Worm (Caenorhabditis elegans) whole organism, L2 larva: ENCODE measurements around the gene bcl-11.

ENCODE experiments used
- C34F6.9 ChIP-seq: fragments of 150-350 bp; optimal IDR thresholded peaks from 2 replicates; lab custom pipeline; 2014; ENCODE audit warnings: missing biosample characterization, missing genetic modification characterization
- F13H6.1 ChIP-seq: sonication (generic microtip); optimal IDR thresholded peaks from 2 replicates; lab custom pipeline; 2016; ENCODE audit warnings: missing genetic modification characterization, missing compliant biosample characterization
- R02D3.7 ChIP-seq: fragments of 150-350 bp; optimal IDR thresholded peaks from 2 replicates; lab custom pipeline; 2014; ENCODE audit warnings: missing biosample characterization, missing genetic modification characterization
- Y55F3AM.14 ChIP-seq: fragments of 200-800 bp; sonication (Bioruptor generic); optimal IDR thresholded peaks from 2 replicates; lab custom pipeline; 2018; ENCODE audit warnings: mild to moderate bottlenecking, missing genetic modification characterization, missing compliant biosample characterization
- ZK546.5 ChIP-seq: sonication (generic microtip); optimal IDR thresholded peaks from 2 replicates; lab custom pipeline; 2017; ENCODE audit warnings: missing biosample characterization, missing genetic modification characterization
- alr-1 ChIP-seq: fragments of 150-350 bp; optimal IDR thresholded peaks from 2 replicates; lab custom pipeline; 2014; ENCODE audit warnings: missing biosample characterization, missing genetic modification characterization
- aly-2 ChIP-seq: fragments of 150-350 bp; optimal IDR thresholded peaks from 2 replicates; lab custom pipeline; 2014; ENCODE audit warnings: missing biosample characterization, missing genetic modification characterization
- ama-1 ChIP-seq: fragments of 150-350 bp; optimal IDR thresholded peaks from 2 replicates; lab custom pipeline; 2018; ENCODE audit warnings: inconsistent platforms
- blmp-1 ChIP-seq: sonication (generic microtip); optimal IDR thresholded peaks from 2 replicates; lab custom pipeline; 2017; ENCODE audit warnings: missing genetic modification characterization, mild to moderate bottlenecking, missing compliant biosample characterization, antibody characterized with exemption, moderate library complexity; ENCODE audit not compliant: insufficient read depth
- ceh-16 ChIP-seq: fragments of 150-350 bp; optimal IDR thresholded peaks from 2 replicates; lab custom pipeline; 2014; ENCODE audit warnings: missing biosample characterization, missing genetic modification characterization
- ceh-82 ChIP-seq: fragments of 150-350 bp; optimal IDR thresholded peaks from 2 replicates; lab custom pipeline; 2014; ENCODE audit warnings: missing biosample characterization, missing genetic modification characterization
- crh-2 ChIP-seq: sonication (generic microtip); optimal IDR thresholded peaks from 2 replicates; lab custom pipeline; 2017; ENCODE audit warnings: missing biosample characterization, missing genetic modification characterization
- dmd-4 ChIP-seq: sonication (generic microtip); optimal IDR thresholded peaks from 2 replicates; lab custom pipeline; 2017; ENCODE audit warnings: missing biosample characterization, missing genetic modification characterization
- egl-27 ChIP-seq: sonication (generic microtip); optimal IDR thresholded peaks from 3 replicates; lab custom pipeline; 2017; ENCODE audit warnings: missing biosample characterization, missing genetic modification reagents, missing genetic modification characterization
- elt-1 ChIP-seq: fragments of 150-350 bp; optimal IDR thresholded peaks from 2 replicates; lab custom pipeline; 2014; ENCODE audit warnings: missing biosample characterization, missing genetic modification characterization
- fos-1 ChIP-seq: fragments of 150-350 bp; optimal IDR thresholded peaks from 2 replicates; lab custom pipeline; 2014; ENCODE audit warnings: missing biosample characterization, missing genetic modification characterization
- lin-11 ChIP-seq: fragments of 150-350 bp; sonication (generic microtip); optimal IDR thresholded peaks from 2 replicates; lab custom pipeline; 2014; ENCODE audit warnings: missing biosample characterization, missing genetic modification characterization, inconsistent platforms, mixed read lengths
- lin-13 ChIP-seq: fragments of 150-350 bp; optimal IDR thresholded peaks from 2 replicates; lab custom pipeline; 2014; ENCODE audit warnings: missing biosample characterization, missing genetic modification reagents, missing genetic modification characterization
- lsy-2 ChIP-seq, 2 experiments: fragments of 150-350 bp in 1 of 2; sonication (generic microtip) in 1 of 2; optimal IDR thresholded peaks; 2 replicates each; lab custom pipeline; 2014 to 2017; ENCODE audit warnings: missing biosample characterization in 2 of 2, missing genetic modification characterization in 2 of 2
- mab-5 ChIP-seq: fragments of 150-350 bp; optimal IDR thresholded peaks from 2 replicates; lab custom pipeline; 2014; ENCODE audit warnings: missing biosample characterization, missing genetic modification characterization
- mbf-1 ChIP-seq: sonication (generic microtip); optimal IDR thresholded peaks from 2 replicates; lab custom pipeline; 2017; ENCODE audit warnings: missing biosample characterization, missing genetic modification characterization
- mdl-1 ChIP-seq, 2 experiments: fragments of 150-350 bp in 1 of 2; sonication (generic microtip) in 1 of 2; optimal IDR thresholded peaks; 2 replicates each; lab custom pipeline; 2017; ENCODE audit warnings: missing biosample characterization in 2 of 2, missing genetic modification characterization in 2 of 2
- nhr-10 ChIP-seq: sonication (generic microtip); optimal IDR thresholded peaks from 2 replicates; lab custom pipeline; 2017; ENCODE audit warnings: missing biosample characterization, missing genetic modification characterization
- nhr-11 ChIP-seq: fragments of 150-350 bp; optimal IDR thresholded peaks from 2 replicates; lab custom pipeline; 2014; ENCODE audit warnings: missing biosample characterization, missing genetic modification characterization
- nhr-129 ChIP-seq: fragments of 150-350 bp; optimal IDR thresholded peaks from 2 replicates; lab custom pipeline; 2014; ENCODE audit warnings: missing biosample characterization, missing genetic modification characterization
- nhr-21 ChIP-seq: fragments of 150-350 bp; optimal IDR thresholded peaks from 2 replicates; lab custom pipeline; 2014; ENCODE audit warnings: missing biosample characterization, missing genetic modification characterization
- nhr-237 ChIP-seq: fragments of 150-350 bp; optimal IDR thresholded peaks from 2 replicates; lab custom pipeline; 2014; ENCODE audit warnings: missing biosample characterization, missing genetic modification characterization
- nhr-25 ChIP-seq: fragments of 150-350 bp; sonication (generic microtip); optimal IDR thresholded peaks from 3 replicates; lab custom pipeline; 2014; ENCODE audit warnings: missing biosample characterization, missing genetic modification characterization
- nhr-6 ChIP-seq: fragments of 150-350 bp; optimal IDR thresholded peaks from 2 replicates; lab custom pipeline; 2014; ENCODE audit warnings: missing biosample characterization, missing genetic modification characterization
- nhr-77 ChIP-seq: fragments of 150-350 bp; optimal IDR thresholded peaks from 2 replicates; lab custom pipeline; 2014; ENCODE audit warnings: missing biosample characterization, missing genetic modification characterization
- peb-1 ChIP-seq: fragments of 150-350 bp; optimal IDR thresholded peaks from 2 replicates; lab custom pipeline; 2014; ENCODE audit warnings: missing biosample characterization, missing genetic modification characterization
- sem-4 ChIP-seq: fragments of 150-350 bp; optimal IDR thresholded peaks from 2 replicates; lab custom pipeline; 2014; ENCODE audit warnings: missing biosample characterization, missing genetic modification reagents, missing genetic modification characterization
- skn-1 ChIP-seq: sonication (generic microtip); optimal IDR thresholded peaks from 2 replicates; lab custom pipeline; 2017; ENCODE audit warnings: missing biosample characterization, missing genetic modification characterization
- sma-3 ChIP-seq: sonication (generic microtip); optimal IDR thresholded peaks from 2 replicates; lab custom pipeline; 2016; ENCODE audit warnings: missing genetic modification reagents, missing genetic modification characterization, missing compliant biosample characterization
- sma-9 ChIP-seq, 2 experiments: fragments of 150-350 bp in 1 of 2; sonication (generic microtip) in 1 of 2; optimal IDR thresholded peaks; 2 replicates each; lab custom pipeline; 2014 to 2016; ENCODE audit warnings: missing genetic modification characterization in 2 of 2, mild to moderate bottlenecking in 1 of 2, missing biosample characterization in 1 of 2, missing compliant biosample characterization in 1 of 2, missing genetic modification reagents in 1 of 2, moderate library complexity in 1 of 2
- snpc-4 ChIP-seq: fragments of 150-350 bp; optimal IDR thresholded peaks from 2 replicates; lab custom pipeline; 2014; ENCODE audit warnings: missing biosample characterization, missing genetic modification characterization
- unc-39 ChIP-seq: fragments of 150-350 bp; optimal IDR thresholded peaks from 2 replicates; lab custom pipeline; 2014; ENCODE audit warnings: missing biosample characterization, missing genetic modification characterization
- unc-55 ChIP-seq: fragments of 150-350 bp; sonication (generic microtip); optimal IDR thresholded peaks from 3 replicates; lab custom pipeline; 2014; ENCODE audit warnings: missing biosample characterization, missing genetic modification reagents, missing genetic modification characterization
- unc-62 ChIP-seq: fragments of 150-350 bp; optimal IDR thresholded peaks from 2 replicates; lab custom pipeline; 2014; ENCODE audit warnings: missing biosample characterization, missing genetic modification reagents, missing genetic modification characterization
- ztf-1 ChIP-seq: fragments of 200-800 bp; sonication (Bioruptor generic); conservative IDR thresholded peaks from 2 replicates; pipeline ENCODE4 v1.3.6; 2022; ENCODE audit warnings: missing genetic modification characterization, missing compliant biosample characterization
- ztf-11 ChIP-seq: sonication (generic microtip); optimal IDR thresholded peaks from 2 replicates; lab custom pipeline; 2017; ENCODE audit warnings: missing biosample characterization, missing genetic modification characterization
- ztf-4 ChIP-seq: fragments of 150-350 bp; optimal IDR thresholded peaks from 2 replicates; lab custom pipeline; 2014; ENCODE audit warnings: missing biosample characterization, missing genetic modification characterization

bcl-11 gene

ce11 chrV:6348133-6348532, 7.7 kb upstream of the bcl-11 start:
- no peak for TF ChIP-seq Y55F3AM.14 (GFP tag; lab: Kevin White, UChicago)
- TF ChIP-seq sem-4 (tag; lab: Kevin White, UChicago), result no peak
- TF ChIP-seq C34F6.9 (tag; lab: Kevin White, UChicago), result peak; percentile 5
- no peak for TF ChIP-seq nhr-10 (tag; lab: Kevin White, UChicago)
- no peak for TF ChIP-seq ZK546.5 (tag; lab: Kevin White, UChicago)
- no peak for TF ChIP-seq egl-27
- no peak for TF ChIP-seq elt-1
- peak; percentile 73 for TF ChIP-seq nhr-129 (tag; lab: Kevin White, UChicago)
- TF ChIP-seq mdl-1 (tag; optimal IDR thresholded peaks at IDR 0.05; lab: Kevin White, UChicago), result peak; percentile 59 to 90
- TF ChIP-seq aly-2 (tag; lab: Kevin White, UChicago), result no peak
- peak; percentile 23 for TF ChIP-seq fos-1
- TF ChIP-seq ztf-11, result no peak
- no peak for TF ChIP-seq unc-62 (GFP tag; lab: Kevin White, UChicago)
- TF ChIP-seq nhr-6 (tag; lab: Kevin White, UChicago), result no peak
- no peak for TF ChIP-seq mbf-1 (tag; lab: Kevin White, UChicago)
- no peak for TF ChIP-seq lin-13 (GFP tag; lab: Kevin White, UChicago)
- TF ChIP-seq ama-1, result no peak
- TF ChIP-seq lsy-2 (tag; optimal IDR thresholded peaks at IDR 0.05; lab: Kevin White, UChicago), result peak in 1 of 2 experiments; percentile 41
- peak; percentile 73 for TF ChIP-seq sma-9 (GFP tag; optimal IDR thresholded peaks at IDR 0.05; lab: Kevin White, UChicago)
- no peak for TF ChIP-seq sma-9 (tag; optimal IDR thresholded peaks at IDR 0.05; lab: Kevin White, UChicago)
- TF ChIP-seq unc-39 (tag; lab: Kevin White, UChicago), result no peak
- TF ChIP-seq alr-1 (tag; lab: Kevin White, UChicago), result no peak
- no peak for TF ChIP-seq dmd-4
- TF ChIP-seq R02D3.7 (tag; lab: Kevin White, UChicago), result no peak
- peak; percentile 33 for TF ChIP-seq unc-55
- TF ChIP-seq mab-5, result peak; percentile 1
- TF ChIP-seq skn-1 (tag; lab: Kevin White, UChicago), result no peak
- TF ChIP-seq ceh-16 (tag; lab: Kevin White, UChicago), result no peak
- TF ChIP-seq crh-2, result peak; percentile 42
- peak; percentile 88 for TF ChIP-seq F13H6.1 (tag; lab: Kevin White, UChicago)
- TF ChIP-seq ceh-82 (tag; lab: Kevin White, UChicago), result no peak
- no peak for TF ChIP-seq nhr-25
- TF ChIP-seq nhr-21 (tag; lab: Kevin White, UChicago), result no peak
- no peak for TF ChIP-seq sma-3
- TF ChIP-seq nhr-11 (tag; lab: Kevin White, UChicago), result no peak
- TF ChIP-seq lin-11, result no peak
- TF ChIP-seq nhr-237, result no peak
- no peak for TF ChIP-seq snpc-4 (tag; lab: Kevin White, UChicago)
- no peak for TF ChIP-seq nhr-77
- TF ChIP-seq blmp-1 (tag; lab: Kevin White, UChicago), result peak; percentile 11

- TF ChIP-seq ztf-1 (GFP tag; lab: Robert Waterston, UW), result no peak
- TF ChIP-seq unc-39 (tag; lab: Kevin White, UChicago), result no peak
- no peak for TF ChIP-seq nhr-129 (tag; lab: Kevin White, UChicago)
- no peak for TF ChIP-seq ama-1
- TF ChIP-seq fos-1, result no peak
- TF ChIP-seq unc-62 (GFP tag; lab: Kevin White, UChicago), result no peak
- no peak for TF ChIP-seq aly-2 (tag; lab: Kevin White, UChicago)
- TF ChIP-seq skn-1 (tag; lab: Kevin White, UChicago), result no peak
- TF ChIP-seq nhr-21 (tag; lab: Kevin White, UChicago), result no peak
- no peak for TF ChIP-seq ceh-16 (tag; lab: Kevin White, UChicago)
- no peak for TF ChIP-seq nhr-237
- peak; percentile 28 for TF ChIP-seq sma-3
- TF ChIP-seq lsy-2 (tag; optimal IDR thresholded peaks at IDR 0.05; lab: Kevin White, UChicago), result no peak
- TF ChIP-seq egl-27, result no peak
- TF ChIP-seq nhr-25, result no peak
- TF ChIP-seq lin-11, result no peak
- TF ChIP-seq dmd-4, result no peak
- TF ChIP-seq sma-9 (GFP tag; optimal IDR thresholded peaks at IDR 0.05; lab: Kevin White, UChicago), result peak; percentile 31
- TF ChIP-seq sma-9 (tag; optimal IDR thresholded peaks at IDR 0.05; lab: Kevin White, UChicago), result no peak
- no peak for TF ChIP-seq ztf-11
- TF ChIP-seq F13H6.1 (tag; lab: Kevin White, UChicago), result peak; percentile 79
- TF ChIP-seq alr-1 (tag; lab: Kevin White, UChicago), result no peak
- TF ChIP-seq mbf-1 (tag; lab: Kevin White, UChicago), result no peak
- TF ChIP-seq blmp-1 (tag; lab: Kevin White, UChicago), result peak; percentile 91
- TF ChIP-seq ceh-82 (tag; lab: Kevin White, UChicago), result no peak
- no peak for TF ChIP-seq mab-5
- no peak for TF ChIP-seq lin-13 (GFP tag; lab: Kevin White, UChicago)
- TF ChIP-seq peb-1 (tag; lab: Kevin White, UChicago), result no peak
- TF ChIP-seq nhr-6 (tag; lab: Kevin White, UChicago), result no peak
- no peak for TF ChIP-seq nhr-11 (tag; lab: Kevin White, UChicago)
- no peak for TF ChIP-seq ztf-4 (tag; lab: Kevin White, UChicago)
- TF ChIP-seq crh-2, result no peak
- no peak for TF ChIP-seq nhr-77
- TF ChIP-seq Y55F3AM.14 (GFP tag; lab: Kevin White, UChicago), result no peak
- TF ChIP-seq nhr-10 (tag; lab: Kevin White, UChicago), result no peak
- no peak for TF ChIP-seq mdl-1 (tag; optimal IDR thresholded peaks at IDR 0.05; lab: Kevin White, UChicago)
- TF ChIP-seq snpc-4 (tag; lab: Kevin White, UChicago), result no peak
Measured at ce11 chrV:6349597-6349996, 6.2 kb upstream of the bcl-11 start.
